Worm (Caenorhabditis elegans) whole organism, young adult: ENCODE measurements around the gene Y39A3B.8.

Source experiments
- B0261.1 ChIP-seq: sonication (generic microtip); optimal IDR thresholded peaks from 2 replicates; lab custom pipeline; 2016; ENCODE audit warnings: mild to moderate bottlenecking, missing genetic modification characterization, moderate library complexity, missing compliant biosample characterization
- C06A6.2 ChIP-seq: fragments of 200-800 bp; sonication (Bioruptor generic); conservative IDR thresholded peaks from 2 replicates; pipeline ENCODE4 v1.3.6; 2022; ENCODE audit warnings: missing genetic modification characterization, missing compliant biosample characterization
- F37B4.10 ChIP-seq: fragments of 200-800 bp; sonication (Bioruptor generic); IDR thresholded peaks from 2 replicates; pipeline ENCODE4 v1.3.6; 2022; ENCODE audit warnings: missing genetic modification characterization, missing compliant biosample characterization
- F39B2.1 ChIP-seq: fragments of 200-800 bp; sonication (Bioruptor generic); IDR thresholded peaks from 2 replicates; pipeline ENCODE4 v1.3.6; 2022; ENCODE audit warnings: missing genetic modification reagents, missing genetic modification characterization, missing compliant biosample characterization
- F52B5.7 ChIP-seq: sonication (generic microtip); optimal IDR thresholded peaks from 2 replicates; lab custom pipeline; 2016; ENCODE audit warnings: mild to moderate bottlenecking, missing genetic modification characterization, missing compliant biosample characterization
- K11D2.4 ChIP-seq: fragments of 200-800 bp; sonication (Bioruptor generic); IDR thresholded peaks from 2 replicates; pipeline ENCODE4 v1.3.6; 2022; ENCODE audit warnings: missing genetic modification reagents, missing genetic modification characterization, missing compliant biosample characterization
- K12H6.12 ChIP-seq: fragments of 200-800 bp; sonication (Bioruptor generic); optimal IDR thresholded peaks from 2 replicates; lab custom pipeline; 2018; ENCODE audit warnings: mild to moderate bottlenecking, missing genetic modification characterization, missing compliant biosample characterization
- Y53F4B.3 ChIP-seq: fragments of 200-800 bp; sonication (Bioruptor generic); IDR thresholded peaks from 2 replicates; pipeline ENCODE4 v1.3.6; 2022; ENCODE audit warnings: missing genetic modification reagents, missing genetic modification characterization, missing compliant biosample characterization
- Y95B8A.8 ChIP-seq: fragments of 200-800 bp; sonication (Bioruptor generic); IDR thresholded peaks from 2 replicates; pipeline ENCODE4 v1.3.6; 2022; ENCODE audit warnings: missing genetic modification reagents, missing genetic modification characterization, missing compliant biosample characterization
- ama-1 ChIP-seq, 3 experiments: fragments of 150-350 bp in 1 of 3; sonication (generic microtip) in 2 of 3; optimal IDR thresholded peaks; 2 replicates each; lab custom pipeline; 2014 to 2018; ENCODE audit warnings: missing biosample characterization in 2 of 3, missing genetic modification characterization in 2 of 3, missing genetic modification reagents in 2 of 3
- aptf-3 ChIP-seq: fragments of 200-800 bp; sonication (Bioruptor generic); IDR thresholded peaks from 2 replicates; pipeline ENCODE4 v1.3.6; 2022; ENCODE audit warnings: missing genetic modification characterization, missing compliant biosample characterization
- attf-5 ChIP-seq: fragments of 200-800 bp; sonication (Bioruptor generic); optimal IDR thresholded peaks from 2 replicates; lab custom pipeline; 2018; ENCODE audit warnings: mild to moderate bottlenecking, missing genetic modification characterization, missing compliant biosample characterization
- cebp-1 ChIP-seq, 2 experiments: fragments of 200-800 bp in 1 of 2; sonication (Bioruptor generic) in 1 of 2; sonication (generic microtip) in 1 of 2; IDR thresholded peaks in 1 of 2; optimal IDR thresholded peaks in 1 of 2; 2 replicates each; pipeline versions ENCODE4 v1.3.6 to Lab custom; 2017 to 2022; ENCODE audit warnings: missing compliant biosample characterization in 2 of 2, missing genetic modification characterization in 2 of 2, mild to moderate bottlenecking in 1 of 2, missing genetic modification reagents in 1 of 2, moderate library complexity in 1 of 2
- ceh-58 ChIP-seq: fragments of 200-800 bp; sonication (Bioruptor generic); IDR thresholded peaks from 2 replicates; pipeline ENCODE4 v1.3.6; 2022; ENCODE audit warnings: missing genetic modification characterization, missing compliant biosample characterization
- ceh-79 ChIP-seq: sonication (generic microtip); optimal IDR thresholded peaks from 2 replicates; lab custom pipeline; 2017; ENCODE audit warnings: mild to moderate bottlenecking, missing genetic modification characterization, missing compliant biosample characterization
- die-1 ChIP-seq: sonication (generic microtip); optimal IDR thresholded peaks from 2 replicates; lab custom pipeline; 2016; ENCODE audit warnings: missing genotype, mild to moderate bottlenecking, missing genetic modification characterization, missing compliant biosample characterization
- him-1 ChIP-seq: sonication (generic microtip); optimal IDR thresholded peaks from 2 replicates; lab custom pipeline; 2016; ENCODE audit warnings: missing genotype, missing genetic modification reagents, missing genetic modification characterization, missing compliant biosample characterization
- hlh-26 ChIP-seq: fragments of 200-800 bp; sonication (Bioruptor generic); conservative IDR thresholded peaks from 2 replicates; pipeline ENCODE4 v1.3.6; 2022; ENCODE audit warnings: missing genetic modification reagents, missing genetic modification characterization, missing compliant biosample characterization
- hmg-1.2 ChIP-seq: fragments of 200-800 bp; sonication (Bioruptor generic); IDR thresholded peaks from 2 replicates; pipeline ENCODE4 v1.3.6; 2022; ENCODE audit warnings: missing genetic modification reagents, missing genetic modification characterization, missing compliant biosample characterization
- hrde-1 ChIP-seq: sonication (generic microtip); optimal IDR thresholded peaks from 2 replicates; lab custom pipeline; 2016; ENCODE audit warnings: missing genetic modification characterization, mild to moderate bottlenecking, missing compliant biosample characterization, moderate library complexity, missing genotype, missing genetic modification reagents, borderline replicate concordance
- lin-26 ChIP-seq: fragments of 200-800 bp; sonication (Bioruptor generic); IDR thresholded peaks from 2 replicates; pipeline ENCODE4 v1.3.6; 2022; ENCODE audit warnings: missing genetic modification reagents, missing genetic modification characterization, missing compliant biosample characterization
- lin-35 ChIP-seq, 3 experiments: fragments of 150-350 bp in 2 of 3; sonication (generic microtip) in 1 of 3; optimal IDR thresholded peaks; 2 replicates each; lab custom pipeline; 2014 to 2018; ENCODE audit warnings: missing biosample characterization in 3 of 3, missing genetic modification characterization in 3 of 3, missing genetic modification reagents in 3 of 3
- lir-1 ChIP-seq: fragments of 200-800 bp; sonication (Bioruptor generic); conservative IDR thresholded peaks from 2 replicates; pipeline ENCODE4 v1.3.6; 2022; ENCODE audit warnings: missing genetic modification reagents, missing genetic modification characterization, missing compliant biosample characterization
- lsl-1 ChIP-seq: fragments of 200-800 bp; sonication (Bioruptor generic); optimal IDR thresholded peaks from 2 replicates; lab custom pipeline; 2018; ENCODE audit warnings: mild to moderate bottlenecking, missing genetic modification characterization, moderate library complexity, missing compliant biosample characterization
- madf-3 ChIP-seq: fragments of 200-800 bp; sonication (Bioruptor generic); IDR thresholded peaks from 2 replicates; pipeline ENCODE4 v1.3.6; 2022; ENCODE audit warnings: missing genetic modification reagents, missing genetic modification characterization, missing compliant biosample characterization
- mel-28 ChIP-seq: sonication (generic microtip); optimal IDR thresholded peaks from 2 replicates; lab custom pipeline; 2016; ENCODE audit warnings: borderline replicate concordance, mild to moderate bottlenecking, missing genetic modification characterization, missing compliant biosample characterization
- nfya-2 ChIP-seq: fragments of 200-800 bp; sonication (Bioruptor generic); IDR thresholded peaks from 2 replicates; pipeline ENCODE4 v1.3.6; 2022; ENCODE audit warnings: missing genetic modification reagents, missing genetic modification characterization, missing compliant biosample characterization
- nhr-90 ChIP-seq: sonication (generic microtip); optimal IDR thresholded peaks from 2 replicates; lab custom pipeline; 2016; ENCODE audit warnings: missing genotype, mild to moderate bottlenecking, missing genetic modification characterization, missing compliant biosample characterization
- rpc-1 ChIP-seq, 2 experiments: fragments of 150-350 bp in 1 of 2; sonication (generic microtip) in 1 of 2; optimal IDR thresholded peaks; 2 replicates each; lab custom pipeline; 2014 to 2018; ENCODE audit warnings: missing biosample characterization in 1 of 2, missing genetic modification characterization in 1 of 2, missing genetic modification reagents in 1 of 2, missing genotype in 1 of 2
- snpc-1.1 ChIP-seq: sonication (generic microtip); optimal IDR thresholded peaks from 2 replicates; lab custom pipeline; 2017; ENCODE audit warnings: missing genetic modification characterization, mild to moderate bottlenecking, missing compliant biosample characterization, antibody characterized with exemption, moderate library complexity, missing genotype, missing genetic modification reagents; ENCODE audit not compliant: insufficient read depth
- snpc-3.4 ChIP-seq: sonication (generic microtip); optimal IDR thresholded peaks from 2 replicates; lab custom pipeline; 2017; ENCODE audit warnings: missing genetic modification characterization, mild to moderate bottlenecking, missing compliant biosample characterization, antibody characterized with exemption, moderate library complexity, missing genotype, missing genetic modification reagents
- snpc-4 ChIP-seq, 5 experiments: fragments of 150-350 bp in 1 of 5; sonication (generic microtip) in 4 of 5; optimal IDR thresholded peaks; 2 replicates each; lab custom pipeline; 2014 to 2018; ENCODE audit warnings: missing genetic modification characterization in 5 of 5, missing biosample characterization in 3 of 5, antibody characterized with exemption in 2 of 5, mild to moderate bottlenecking in 2 of 5, missing compliant biosample characterization in 2 of 5, missing genotype in 2 of 5, moderate library complexity in 2 of 5, missing genetic modification reagents in 1 of 5
- somi-1 ChIP-seq: fragments of 200-800 bp; sonication (Bioruptor generic); optimal IDR thresholded peaks from 2 replicates; lab custom pipeline; 2018; ENCODE audit warnings: mild to moderate bottlenecking, missing genetic modification characterization, missing compliant biosample characterization
- tbp1 ChIP-seq: fragments of 200-800 bp; sonication (Bioruptor generic); optimal IDR thresholded peaks from 2 replicates; lab custom pipeline; 2018; ENCODE audit warnings: mild to moderate bottlenecking, missing genetic modification characterization, missing compliant biosample characterization
- tlf-1 ChIP-seq: fragments of 200-800 bp; sonication (Bioruptor generic); optimal IDR thresholded peaks from 2 replicates; lab custom pipeline; 2018; ENCODE audit warnings: mild to moderate bottlenecking, missing genetic modification characterization, missing compliant biosample characterization
- zim-3 ChIP-seq: sonication (generic microtip); optimal IDR thresholded peaks from 2 replicates; lab custom pipeline; 2017; ENCODE audit warnings: mild to moderate bottlenecking, missing genetic modification characterization, moderate library complexity, missing compliant biosample characterization
- ztf-18 ChIP-seq: sonication (generic microtip); optimal IDR thresholded peaks from 2 replicates; lab custom pipeline; 2016; ENCODE audit warnings: missing genotype, mild to moderate bottlenecking, missing genetic modification characterization, missing compliant biosample characterization
- ztf-26 ChIP-seq: sonication (generic microtip); optimal IDR thresholded peaks from 2 replicates; lab custom pipeline; 2017; ENCODE audit warnings: missing genetic modification characterization, missing compliant biosample characterization

The Y39A3B.8 gene

ce11 chrIII:2030776-2031565 lies 43.2 kb downstream of the Y39A3B.8 start (continued):
- TF ChIP-seq somi-1 (GFP tag; lab: Kevin White, UChicago) (no peak), ceh-79 (no peak), snpc-1.1 (tag; lab: Kevin White, UChicago) (no peak), ztf-26 (tag; lab: Kevin White, UChicago) (no peak), snpc-4 (GFP tag; optimal IDR thresholded peaks at IDR 0.05; lab: Kevin White, UChicago) (peak; percentile 31), snpc-4 (tag; optimal IDR thresholded peaks at IDR 0.05; lab: Kevin White, UChicago) (no peak), lir-1 (GFP tag; lab: Robert Waterston, UW) (no peak), nfya-2 (no peak), zim-3 (tag; lab: Kevin White, UChicago) (no peak), aptf-3 (GFP tag; lab: Robert Waterston, UW) (no peak), F39B2.1 (GFP tag; lab: Robert Waterston, UW) (no peak), madf-3 (GFP tag; lab: Robert Waterston, UW) (no peak), nhr-90 (tag; lab: Kevin White, UChicago) (peak; percentile 64), him-1 (tag; lab: Kevin White, UChicago) (peak; percentile 68), hmg-1.2 (peak; percentile 55), K12H6.12 (tag; lab: Kevin White, UChicago) (no peak), B0261.1 (peak; percentile 82), tlf-1 (GFP tag; lab: Kevin White, UChicago) (no peak), lsl-1 (GFP tag; lab: Kevin White, UChicago) (peak; percentile 36), hlh-26 (GFP tag; lab: Robert Waterston, UW) (no peak), C06A6.2 (GFP tag; lab: Robert Waterston, UW) (no peak), F37B4.10 (GFP tag; lab: Robert Waterston, UW) (no peak), Y53F4B.3 (no peak), hrde-1 (tag; lab: Kevin White, UChicago) (no peak), ztf-18 (tag; lab: Kevin White, UChicago) (peak; percentile 42), K11D2.4 (GFP tag; lab: Robert Waterston, UW) (0 out of 2 replicates have a peak, but pooled peaks have one; percentile 10), rpc-1 (optimal IDR thresholded peaks at IDR 0.05; lab: Kevin White, UChicago) (peak; percentile 67), rpc-1 (tag; optimal IDR thresholded peaks at IDR 0.05; lab: Kevin White, UChicago) (peak; percentile 92), F52B5.7 (peak; percentile 2), attf-5 (peak; percentile 23), lin-35 (GFP tag; optimal IDR thresholded peaks at IDR 0.05; lab: Kevin White, UChicago) (peak in 1 of 3 experiments; percentile 46), ceh-58 (GFP tag; lab: Robert Waterston, UW) (0 out of 2 replicates have a peak, but pooled peaks have one; percentile 74), mel-28 (no peak), die-1 (tag; lab: Kevin White, UChicago) (peak; percentile 73)

- peak; percentile 47 for TF ChIP-seq snpc-3.4 (tag; lab: Kevin White, UChicago)
- TF ChIP-seq Y95B8A.8 (GFP tag; lab: Robert Waterston, UW) = no peak
- no peak for TF ChIP-seq ama-1 (optimal IDR thresholded peaks at IDR 0.05; lab: Kevin White, UChicago)
- peak in 1 of 2 experiments; percentile 60 for TF ChIP-seq ama-1 (GFP tag; optimal IDR thresholded peaks at IDR 0.05; lab: Kevin White, UChicago)
- TF ChIP-seq rpc-1 (optimal IDR thresholded peaks at IDR 0.05; lab: Kevin White, UChicago) = peak; percentile 57
- no peak for TF ChIP-seq rpc-1 (tag; optimal IDR thresholded peaks at IDR 0.05; lab: Kevin White, UChicago)
- TF ChIP-seq lin-26 (GFP tag; lab: Robert Waterston, UW) = peak; percentile 67; the same call in 1 of the 2 replicates
- no peak for TF ChIP-seq cebp-1 (GFP tag; IDR thresholded peaks at IDR 0.05; lab: Robert Waterston, UW)
- no peak for TF ChIP-seq cebp-1 (tag; optimal IDR thresholded peaks at IDR 0.05; lab: Kevin White, UChicago)
- peak; percentile 43 for TF ChIP-seq hmg-1.2
- TF ChIP-seq tbp1 (GFP tag; lab: Kevin White, UChicago) = peak; percentile 89
Observed at ce11 chrIII:2031746-2032145, 44.0 kb downstream of the Y39A3B.8 start.
